Worm (Caenorhabditis elegans): ENCODE results near the gene B0228.1.

ce11 chrII:7795299-7795698 is 40.2 kb downstream of the B0228.1 start:
- TF ChIP-seq nhr-12 (tag; optimal IDR thresholded peaks at IDR 0.05) (no peak), nhr-28 (tag; optimal IDR thresholded peaks at IDR 0.05) (no peak), ceh-16 (tag; optimal IDR thresholded peaks at IDR 0.05) (no peak), mdl-1 (tag; optimal IDR thresholded peaks at IDR 0.05) (no peak), ama-1 (optimal IDR thresholded peaks at IDR 0.05) (no peak), egl-27 (tag; optimal IDR thresholded peaks at IDR 0.05) (no peak), ZK546.5 (tag; optimal IDR thresholded peaks at IDR 0.05) (no peak), snpc-4 (tag; optimal IDR thresholded peaks at IDR 0.05) (no peak), fos-1 (tag; optimal IDR thresholded peaks at IDR 0.05) (no peak), nhr-76 (tag; optimal IDR thresholded peaks at IDR 0.05) (no peak), sea-2 (GFP tag; optimal IDR thresholded peaks at IDR 0.05) (no peak)
